Worm (Caenorhabditis elegans): ENCODE results near the gene cutc-1.

ce11 chrIII:8413501-8413900, 10.1 kb upstream of the cutc-1 start:
- TF ChIP-seq blmp-1 (tag; optimal IDR thresholded peaks at IDR 0.05) (no peak), ztf-11 (tag; optimal IDR thresholded peaks at IDR 0.05) (no peak), flh-1 (GFP tag; optimal IDR thresholded peaks at IDR 0.05) (no peak), unc-62 (GFP tag; optimal IDR thresholded peaks at IDR 0.05) (no peak), snpc-4 (tag; optimal IDR thresholded peaks at IDR 0.05) (no peak), nhr-76 (tag; optimal IDR thresholded peaks at IDR 0.05) (no peak), ham-2 (GFP tag; optimal IDR thresholded peaks at IDR 0.05) (no peak), lin-13 (tag; optimal IDR thresholded peaks at IDR 0.05) (no peak), ceh-43 (GFP tag; optimal IDR thresholded peaks at IDR 0.05) (no peak), unc-39 (tag; optimal IDR thresholded peaks at IDR 0.05) (no peak), nhr-237 (tag; optimal IDR thresholded peaks at IDR 0.05) (no peak), ceh-83 (GFP tag; optimal IDR thresholded peaks at IDR 0.05) (no peak), ces-1 (GFP tag; optimal IDR thresholded peaks at IDR 0.05) (no peak), elt-1 (tag; optimal IDR thresholded peaks at IDR 0.05; ENCODE audit: borderline replicate concordance, insufficient read depth) (no peak)

Data from whole organism, mixed stage, embryonic.